Worm (Caenorhabditis elegans) whole organism, late embryonic: ENCODE measurements around the gene pfn-2.

Experiments used
- C08G9.2 ChIP-seq: sonication (generic microtip); optimal IDR thresholded peaks from 2 replicates; lab custom pipeline; 2016; ENCODE audit warnings: mild to moderate bottlenecking, missing genetic modification characterization, moderate library complexity, missing compliant biosample characterization
- C38D4.7 ChIP-seq: fragments of 200-800 bp; sonication (Bioruptor generic); optimal IDR thresholded peaks from 2 replicates; lab custom pipeline; 2018; ENCODE audit warnings: mild to moderate bottlenecking, missing genetic modification characterization, moderate library complexity, missing compliant biosample characterization
- K02D7.2 ChIP-seq: sonication (generic microtip); optimal IDR thresholded peaks from 2 replicates; lab custom pipeline; 2017; ENCODE audit warnings: mild to moderate bottlenecking, missing genetic modification characterization, missing compliant biosample characterization
- K09A11.1 ChIP-seq: sonication (generic microtip); optimal IDR thresholded peaks from 2 replicates; lab custom pipeline; 2017; ENCODE audit warnings: antibody characterized with exemption, mild to moderate bottlenecking, missing genetic modification characterization, missing compliant biosample characterization; ENCODE audit not compliant: insufficient read depth
- T23F11.4 ChIP-seq: fragments of 200-800 bp; sonication (Bioruptor generic); optimal IDR thresholded peaks from 2 replicates; lab custom pipeline; 2018; ENCODE audit warnings: mild to moderate bottlenecking, missing genetic modification characterization, missing compliant biosample characterization
- Y22D7AL.16 ChIP-seq: sonication (generic microtip); optimal IDR thresholded peaks from 2 replicates; lab custom pipeline; 2016; ENCODE audit warnings: missing genetic modification characterization, missing compliant biosample characterization
- ahr-1 ChIP-seq: sonication (generic microtip); optimal IDR thresholded peaks from 2 replicates; lab custom pipeline; 2016; ENCODE audit warnings: missing genetic modification characterization, missing compliant biosample characterization
- ceh-14 ChIP-seq: sonication (generic microtip); optimal IDR thresholded peaks from 2 replicates; lab custom pipeline; 2016; ENCODE audit warnings: missing genotype, missing genetic modification characterization, missing compliant biosample characterization
- ceh-18 ChIP-seq: sonication (generic microtip); optimal IDR thresholded peaks from 2 replicates; lab custom pipeline; 2016; ENCODE audit warnings: missing genetic modification characterization, missing compliant biosample characterization
- ceh-19 ChIP-seq: fragments of 200-800 bp; sonication (Bioruptor generic); optimal IDR thresholded peaks from 2 replicates; lab custom pipeline; 2018; ENCODE audit warnings: mild to moderate bottlenecking, missing genetic modification characterization, missing compliant biosample characterization
- ceh-2 ChIP-seq: sonication (generic microtip); optimal IDR thresholded peaks from 2 replicates; lab custom pipeline; 2016; ENCODE audit warnings: missing genotype, missing genetic modification characterization, missing compliant biosample characterization
- ceh-31 ChIP-seq: sonication (generic microtip); optimal IDR thresholded peaks from 2 replicates; lab custom pipeline; 2016; ENCODE audit warnings: missing genetic modification characterization, missing compliant biosample characterization
- ceh-34 ChIP-seq: sonication (generic microtip); optimal IDR thresholded peaks from 2 replicates; lab custom pipeline; 2016; ENCODE audit warnings: mild to moderate bottlenecking, missing genetic modification characterization, missing compliant biosample characterization
- ceh-45 ChIP-seq: fragments of 200-800 bp; sonication (Bioruptor generic); IDR thresholded peaks from 2 replicates; pipeline ENCODE4 v1.3.6; 2022; ENCODE audit warnings: missing genetic modification reagents, missing genetic modification characterization, missing compliant biosample characterization
- ceh-6 ChIP-seq: fragments of 200-800 bp; sonication (Bioruptor generic); optimal IDR thresholded peaks from 2 replicates; lab custom pipeline; 2018; ENCODE audit warnings: mild to moderate bottlenecking, missing genetic modification characterization, missing compliant biosample characterization
- ceh-9 ChIP-seq: sonication (generic microtip); optimal IDR thresholded peaks from 2 replicates; lab custom pipeline; 2016; ENCODE audit warnings: mild to moderate bottlenecking, missing genetic modification characterization, inconsistent platforms, missing compliant biosample characterization
- dmd-4 ChIP-seq: sonication (generic microtip); optimal IDR thresholded peaks from 2 replicates; lab custom pipeline; 2016; ENCODE audit warnings: borderline replicate concordance, missing genetic modification characterization, missing compliant biosample characterization
- dve-1 ChIP-seq: sonication (generic microtip); optimal IDR thresholded peaks from 2 replicates; lab custom pipeline; 2017; ENCODE audit warnings: antibody characterized with exemption, mild to moderate bottlenecking, missing genetic modification characterization, missing compliant biosample characterization
- elt-2 ChIP-seq: sonication (generic microtip); optimal IDR thresholded peaks from 2 replicates; lab custom pipeline; 2016; ENCODE audit warnings: missing genetic modification reagents, missing genetic modification characterization, missing compliant biosample characterization
- elt-4 ChIP-seq: sonication (generic microtip); optimal IDR thresholded peaks from 2 replicates; lab custom pipeline; 2016; ENCODE audit warnings: missing genetic modification characterization, missing compliant biosample characterization
- fax-1 ChIP-seq: sonication (generic microtip); optimal IDR thresholded peaks from 2 replicates; lab custom pipeline; 2016; ENCODE audit warnings: missing genotype, missing genetic modification characterization, missing compliant biosample characterization
- fkh-10 ChIP-seq: fragments of 150-350 bp; optimal IDR thresholded peaks from 2 replicates; lab custom pipeline; 2014; ENCODE audit warnings: missing biosample characterization, missing genetic modification reagents, missing genetic modification characterization
- fkh-6 ChIP-seq: sonication (generic microtip); optimal IDR thresholded peaks from 2 replicates; lab custom pipeline; 2016; ENCODE audit warnings: missing genetic modification characterization, missing compliant biosample characterization
- gmeb-2 ChIP-seq: sonication (generic microtip); optimal IDR thresholded peaks from 2 replicates; lab custom pipeline; 2016; ENCODE audit warnings: missing genetic modification characterization, inconsistent platforms, missing compliant biosample characterization
- hlh-13 ChIP-seq: fragments of 200-800 bp; sonication (Bioruptor generic); optimal IDR thresholded peaks from 2 replicates; lab custom pipeline; 2018; ENCODE audit warnings: mild to moderate bottlenecking, missing genetic modification characterization, missing compliant biosample characterization
- hlh-30 ChIP-seq: sonication (generic microtip); optimal IDR thresholded peaks from 2 replicates; lab custom pipeline; 2017; ENCODE audit warnings: antibody characterized with exemption, missing genetic modification characterization, missing compliant biosample characterization; ENCODE audit not compliant: insufficient read depth
- hlh-6 ChIP-seq: sonication (generic microtip); optimal IDR thresholded peaks from 2 replicates; lab custom pipeline; 2016; ENCODE audit warnings: missing genotype, missing genetic modification characterization, missing compliant biosample characterization
- hlh-8 ChIP-seq: sonication (generic microtip); optimal IDR thresholded peaks from 2 replicates; lab custom pipeline; 2016; ENCODE audit warnings: missing genotype, missing genetic modification characterization, missing compliant biosample characterization
- lim-6 ChIP-seq: sonication (generic microtip); optimal IDR thresholded peaks from 2 replicates; lab custom pipeline; 2016; ENCODE audit warnings: missing genetic modification characterization, missing compliant biosample characterization
- mec-3 ChIP-seq: sonication (generic microtip); optimal IDR thresholded peaks from 2 replicates; lab custom pipeline; 2016; ENCODE audit warnings: borderline replicate concordance, missing genetic modification characterization, missing compliant biosample characterization
- nfya-1 ChIP-seq: sonication (generic microtip); optimal IDR thresholded peaks from 2 replicates; lab custom pipeline; 2017; ENCODE audit warnings: missing genetic modification characterization, mild to moderate bottlenecking, missing compliant biosample characterization, antibody characterized with exemption, moderate library complexity
- nhr-11 ChIP-seq: fragments of 150-350 bp; optimal IDR thresholded peaks from 2 replicates; lab custom pipeline; 2014; ENCODE audit warnings: missing biosample characterization, missing genetic modification characterization
- npax-4 ChIP-seq: sonication (generic microtip); optimal IDR thresholded peaks from 2 replicates; lab custom pipeline; 2016; ENCODE audit warnings: missing genetic modification characterization, missing compliant biosample characterization
- odd-2 ChIP-seq: sonication (generic microtip); optimal IDR thresholded peaks from 2 replicates; lab custom pipeline; 2017; ENCODE audit warnings: antibody characterized with exemption, mild to moderate bottlenecking, missing genetic modification characterization, missing compliant biosample characterization
- pag-3 ChIP-seq: sonication (generic microtip); optimal IDR thresholded peaks from 2 replicates; lab custom pipeline; 2016; ENCODE audit warnings: missing compliant biosample characterization, missing genetic modification characterization, borderline replicate concordance
- pat-9 ChIP-seq: fragments of 200-800 bp; sonication (Bioruptor generic); optimal IDR thresholded peaks from 2 replicates; lab custom pipeline; 2018; ENCODE audit warnings: mild to moderate bottlenecking, missing genetic modification characterization, moderate library complexity, missing compliant biosample characterization
- pha-4 ChIP-seq: fragments of 150-350 bp; optimal IDR thresholded peaks from 2 replicates; lab custom pipeline; 2018; ENCODE audit warnings: missing biosample characterization, missing genetic modification reagents, missing genetic modification characterization
- pros-1 ChIP-seq: fragments of 150-350 bp; optimal IDR thresholded peaks from 2 replicates; lab custom pipeline; 2014; ENCODE audit warnings: missing biosample characterization, missing genetic modification reagents, missing genetic modification characterization
- ref-2 ChIP-seq: sonication (generic microtip); optimal IDR thresholded peaks from 2 replicates; lab custom pipeline; 2016; ENCODE audit warnings: missing genetic modification characterization, missing compliant biosample characterization
- sdc-2 ChIP-seq: sonication (generic microtip); optimal IDR thresholded peaks from 2 replicates; lab custom pipeline; 2016; ENCODE audit warnings: missing genotype, missing genetic modification characterization, missing compliant biosample characterization
- sox-2 ChIP-seq: fragments of 200-800 bp; sonication (Bioruptor generic); IDR thresholded peaks from 2 replicates; pipeline ENCODE4 v1.3.6; 2022; ENCODE audit warnings: missing genetic modification reagents, missing genetic modification characterization, missing compliant biosample characterization
- ttx-3 ChIP-seq: sonication (generic microtip); optimal IDR thresholded peaks from 2 replicates; lab custom pipeline; 2016; ENCODE audit warnings: missing genetic modification reagents, missing genetic modification characterization, missing compliant biosample characterization
- unc-42 ChIP-seq: sonication (generic microtip); optimal IDR thresholded peaks from 2 replicates; lab custom pipeline; 2016; ENCODE audit warnings: missing genotype, missing genetic modification characterization, missing compliant biosample characterization
- unc-55 ChIP-seq: sonication (generic microtip); optimal IDR thresholded peaks from 2 replicates; lab custom pipeline; 2017; ENCODE audit warnings: missing biosample characterization, missing genetic modification reagents, missing genetic modification characterization
- unc-86 ChIP-seq: sonication (generic microtip); optimal IDR thresholded peaks from 2 replicates; lab custom pipeline; 2016; ENCODE audit warnings: missing genetic modification characterization, missing compliant biosample characterization
- zip-5 ChIP-seq: sonication (generic microtip); optimal IDR thresholded peaks from 2 replicates; lab custom pipeline; 2016; ENCODE audit warnings: missing genetic modification characterization, missing compliant biosample characterization

The pfn-2 gene

DNA sequence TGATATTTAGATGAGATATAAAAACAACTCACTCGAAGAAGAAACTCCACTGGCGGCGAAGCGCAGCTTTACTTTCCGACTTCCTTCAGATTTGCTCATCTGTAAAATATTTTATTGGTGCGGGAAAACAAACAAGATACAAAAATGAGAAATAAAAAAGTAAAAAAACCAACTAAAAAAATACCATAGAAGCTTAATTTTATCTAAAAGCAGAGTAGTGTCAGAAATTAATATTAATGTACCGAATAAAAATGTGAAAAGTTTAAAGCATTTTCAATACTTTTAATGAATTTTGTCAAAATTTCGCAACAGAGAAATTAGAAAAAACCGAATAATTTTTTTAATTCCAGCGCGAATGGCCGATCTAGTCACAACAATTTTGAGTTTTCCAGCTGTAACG lies 30.6 kb downstream of the pfn-2 start, which contains the start of gene sto-2:
Gene sto-2, minus strand, starts transcription at position 101 of the 400 bp plus-strand sequence.
- TF ChIP-seq lim-6 (no peak), pha-4 (no peak), sox-2 (GFP tag; lab: Robert Waterston, UW) (no peak), sdc-2 (tag; lab: Kevin White, UChicago) (no peak), Y22D7AL.16 (tag; lab: Kevin White, UChicago) (no peak), elt-2 (tag; lab: Kevin White, UChicago) (no peak), hlh-30 (tag; lab: Kevin White, UChicago) (no peak), unc-55 (GFP tag; lab: Kevin White, UChicago) (no peak), nhr-11 (tag; lab: Kevin White, UChicago) (no peak), hlh-8 (tag; lab: Kevin White, UChicago) (no peak)
- TF ChIP-seq, all 69 proteins: peak for 0

ce11 chrX:5321563-5321962 lies 32.3 kb downstream of the pfn-2 start:
- TF ChIP-seq fkh-10 (GFP tag; lab: Kevin White, UChicago) (no peak), hlh-6 (tag; lab: Kevin White, UChicago) (no peak), hlh-13 (GFP tag; lab: Kevin White, UChicago) (no peak), unc-42 (tag; lab: Kevin White, UChicago) (peak; percentile 68), ceh-31 (tag; lab: Kevin White, UChicago) (no peak), dmd-4 (tag; lab: Kevin White, UChicago) (no peak), odd-2 (tag; lab: Kevin White, UChicago) (no peak), nhr-11 (tag; lab: Kevin White, UChicago) (no peak)

DNA sequence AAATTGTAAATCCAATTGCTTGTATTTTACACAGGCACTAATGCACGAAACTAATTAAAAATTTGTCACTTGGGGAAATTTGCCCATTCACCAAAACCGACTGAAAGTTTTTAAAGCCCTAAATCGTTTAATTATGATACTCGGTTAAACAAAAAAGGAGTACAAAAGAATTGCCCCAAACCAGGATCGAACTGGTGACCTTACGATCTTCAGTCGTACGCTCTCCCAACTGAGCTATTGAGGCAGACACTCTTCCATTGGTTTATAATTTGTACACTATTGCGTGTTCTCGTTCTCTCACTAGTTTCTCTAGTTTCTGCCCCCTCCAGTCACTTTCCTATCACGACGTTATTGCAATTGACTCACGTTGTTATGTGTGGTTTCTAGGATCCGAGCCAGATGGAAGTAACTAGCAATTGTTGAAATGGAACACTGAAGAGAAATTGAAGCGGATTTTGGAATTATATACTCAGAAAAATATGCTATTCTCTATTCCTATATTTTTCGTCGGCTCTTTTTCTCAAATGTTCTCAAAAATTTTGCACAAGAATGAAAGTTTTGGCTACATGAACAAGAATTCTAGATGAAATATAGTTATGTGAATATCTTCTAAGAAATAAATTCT lies 34.5 kb downstream of the pfn-2 start:
- no peak for TF ChIP-seq pag-3 (tag; lab: Kevin White, UChicago)
- TF ChIP-seq dve-1 (tag; lab: Kevin White, UChicago), result peak; percentile 34
- TF ChIP-seq ttx-3, result peak; percentile 61
- no peak for TF ChIP-seq dmd-4 (tag; lab: Kevin White, UChicago)
- TF ChIP-seq pat-9 (tag; lab: Kevin White, UChicago), result peak; percentile 46
- TF ChIP-seq K02D7.2 (tag; lab: Kevin White, UChicago), result peak; percentile 58
- peak; percentile 54 for TF ChIP-seq ceh-2 (tag; lab: Kevin White, UChicago)
- TF ChIP-seq T23F11.4 (GFP tag; lab: Kevin White, UChicago), result peak; percentile 68
- TF ChIP-seq C38D4.7 (GFP tag; lab: Kevin White, UChicago), result peak; percentile 72
- TF ChIP-seq fkh-6 (tag; lab: Kevin White, UChicago), result peak; percentile 68
- no peak for TF ChIP-seq pros-1 (tag; lab: Kevin White, UChicago)
- peak; percentile 30 for TF ChIP-seq C08G9.2 (tag; lab: Kevin White, UChicago)
- TF ChIP-seq ahr-1 (tag; lab: Kevin White, UChicago), result peak; percentile 18
- TF ChIP-seq ceh-14 (tag; lab: Kevin White, UChicago), result peak; percentile 63
- peak; percentile 55 for TF ChIP-seq ceh-34 (tag; lab: Kevin White, UChicago)
- TF ChIP-seq odd-2 (tag; lab: Kevin White, UChicago), result no peak
- TF ChIP-seq ceh-9, result peak; percentile 51
- TF ChIP-seq unc-42 (tag; lab: Kevin White, UChicago), result peak; percentile 26
- TF ChIP-seq gmeb-2 (tag; lab: Kevin White, UChicago), result peak; percentile 70
- TF ChIP-seq hlh-30 (tag; lab: Kevin White, UChicago), result no peak
- peak; percentile 54 for TF ChIP-seq ceh-18 (tag; lab: Kevin White, UChicago)
- no peak for TF ChIP-seq fkh-10 (GFP tag; lab: Kevin White, UChicago)
- peak; percentile 66 for TF ChIP-seq npax-4
- TF ChIP-seq unc-55 (GFP tag; lab: Kevin White, UChicago), result no peak
- TF ChIP-seq elt-4 (tag; lab: Kevin White, UChicago), result no peak
- TF ChIP-seq nfya-1 (tag; lab: Kevin White, UChicago), result peak; percentile 59
- TF ChIP-seq mec-3 (tag; lab: Kevin White, UChicago), result no peak
- peak; percentile 78 for TF ChIP-seq unc-86 (tag; lab: Kevin White, UChicago)
- TF ChIP-seq ceh-6 (GFP tag; lab: Kevin White, UChicago), result peak; percentile 77
- peak; percentile 60 for TF ChIP-seq fax-1 (tag; lab: Kevin White, UChicago)
- TF ChIP-seq ceh-45 (GFP tag; lab: Robert Waterston, UW), result peak; percentile 56; the same call in 1 of the 2 replicates
- TF ChIP-seq pha-4, result no peak
- TF ChIP-seq ceh-19, result peak; percentile 65
- TF ChIP-seq K09A11.1 (tag; lab: Kevin White, UChicago), result peak; percentile 49
- peak; percentile 56 for TF ChIP-seq ref-2 (tag; lab: Kevin White, UChicago)
- peak; percentile 34 for TF ChIP-seq zip-5 (tag; lab: Kevin White, UChicago)
